Worm (Caenorhabditis elegans): ENCODE measurements around the gene Y48A6B.8.
"Not testable (repeated sequence)": the region's sequence is repeated elsewhere in the genome, so short reads cannot be mapped to it uniquely, and the experiment has no call there.

The Y48A6B.8 gene

ce11 chrIII:11029337-11029736, at the start of gene Y48A6B.8:
Gene Y48A6B.8, minus strand, starts transcription at chrIII:11029437.
- TF ChIP-seq ama-1 (optimal IDR thresholded peaks at IDR 0.05); blmp-1 (tag; optimal IDR thresholded peaks at IDR 0.05; ENCODE audit: insufficient read depth); C34F6.9 (tag; optimal IDR thresholded peaks at IDR 0.05): not testable (repeated sequence)

DNA sequence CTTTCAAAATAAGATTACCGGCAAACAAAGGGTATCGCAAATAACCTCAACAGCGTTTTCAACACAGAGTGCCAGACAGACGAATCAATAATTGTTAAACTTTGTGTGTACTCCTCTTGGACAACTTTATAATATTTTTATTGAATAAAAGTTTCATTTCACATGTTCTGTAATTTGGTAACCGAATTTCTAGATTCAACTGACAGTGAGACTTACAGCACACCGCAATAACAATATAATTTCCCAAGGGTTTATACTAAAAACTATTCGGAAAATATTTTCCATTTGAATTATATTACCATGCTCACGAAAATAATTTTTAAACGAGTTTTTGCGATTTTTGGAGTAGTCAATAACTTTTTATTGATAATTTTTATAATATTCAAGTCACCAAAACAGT, 48.2 kb upstream of the Y48A6B.8 start, which contains the start of gene str-246:
Gene str-246 (plus strand): TSS at position 301 of the 400 bp plus-strand sequence.
- TF ChIP-seq F13H6.1 (tag; optimal IDR thresholded peaks at IDR 0.05) (no peak), crh-2 (tag; optimal IDR thresholded peaks at IDR 0.05) (no peak), gmeb-1 (tag; optimal IDR thresholded peaks at IDR 0.05) (no peak), nhr-21 (tag; optimal IDR thresholded peaks at IDR 0.05) (no peak), R02D3.7 (tag; optimal IDR thresholded peaks at IDR 0.05) (no peak), lin-39 (tag; optimal IDR thresholded peaks at IDR 0.05) (no peak), unc-55 (GFP tag; optimal IDR thresholded peaks at IDR 0.05) (no peak), snpc-4 (tag; optimal IDR thresholded peaks at IDR 0.05) (no peak), unc-39 (tag; optimal IDR thresholded peaks at IDR 0.05) (no peak), peb-1 (tag; optimal IDR thresholded peaks at IDR 0.05) (no peak)

- no peak for TF ChIP-seq ztf-11 (tag; optimal IDR thresholded peaks at IDR 0.05)
- TF ChIP-seq snpc-4 (tag; optimal IDR thresholded peaks at IDR 0.05), result no peak
- TF ChIP-seq Y55F3AM.14 (GFP tag; optimal IDR thresholded peaks at IDR 0.05), result no peak
- TF ChIP-seq aly-2 (tag; optimal IDR thresholded peaks at IDR 0.05), result no peak
- no peak for TF ChIP-seq lin-11 (tag; optimal IDR thresholded peaks at IDR 0.05)
- TF ChIP-seq lin-39 (tag; optimal IDR thresholded peaks at IDR 0.05), result no peak
- TF ChIP-seq nhr-12 (tag; optimal IDR thresholded peaks at IDR 0.05), result no peak
- TF ChIP-seq zag-1 (tag; optimal IDR thresholded peaks at IDR 0.05), result no peak
These were observed 47.5 kb upstream of the Y48A6B.8 start for ce11 chrIII:11076743-11077142.

DNA sequence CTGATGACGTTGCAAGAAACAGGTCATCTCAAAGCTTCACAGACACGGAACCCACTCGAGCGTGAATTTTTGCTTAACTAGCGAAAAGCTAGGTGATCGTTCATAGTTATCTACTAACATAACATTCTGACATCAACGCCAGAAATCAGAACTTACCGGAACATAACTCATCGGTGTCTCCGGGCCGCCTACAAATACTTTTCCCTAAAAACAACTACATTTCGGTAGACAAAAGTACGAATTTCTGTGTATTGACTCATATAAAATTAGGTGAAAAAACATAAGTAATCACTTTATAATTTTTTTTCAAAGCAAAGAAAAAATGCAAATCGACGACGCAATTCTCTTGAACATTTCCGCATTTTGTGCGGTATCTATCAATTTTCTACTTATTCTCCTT, 45.0 kb upstream of the Y48A6B.8 start, which contains the start of gene str-261:
Gene str-261 (plus strand): TSS at position 301 of the 400 bp plus-strand sequence.
- TF ChIP-seq nhr-21 (tag; optimal IDR thresholded peaks at IDR 0.05), result no peak
- no peak for TF ChIP-seq egl-27 (tag; optimal IDR thresholded peaks at IDR 0.05)
- no peak for TF ChIP-seq mab-5 (tag; optimal IDR thresholded peaks at IDR 0.05)
- no peak for TF ChIP-seq lin-11 (tag; optimal IDR thresholded peaks at IDR 0.05)
- TF ChIP-seq F13H6.1 (tag; optimal IDR thresholded peaks at IDR 0.05), result no peak
- no peak for TF ChIP-seq ztf-4 (tag; optimal IDR thresholded peaks at IDR 0.05)
- TF ChIP-seq mdl-1 (tag; optimal IDR thresholded peaks at IDR 0.05), result no peak
- TF ChIP-seq nhr-6 (tag; optimal IDR thresholded peaks at IDR 0.05), result no peak
- no peak for TF ChIP-seq mbf-1 (tag; optimal IDR thresholded peaks at IDR 0.05)
- TF ChIP-seq nhr-11 (tag; optimal IDR thresholded peaks at IDR 0.05), result no peak
- TF ChIP-seq zag-1 (tag; optimal IDR thresholded peaks at IDR 0.05), result no peak
- no peak for TF ChIP-seq skn-1 (tag; optimal IDR thresholded peaks at IDR 0.05)
- TF ChIP-seq nhr-12 (tag; optimal IDR thresholded peaks at IDR 0.05), result no peak
- TF ChIP-seq snpc-4 (tag; optimal IDR thresholded peaks at IDR 0.05), result no peak
- no peak for TF ChIP-seq elt-1 (tag; optimal IDR thresholded peaks at IDR 0.05)
- TF ChIP-seq R02D3.7 (tag; optimal IDR thresholded peaks at IDR 0.05), result no peak
- no peak for TF ChIP-seq nhr-10 (tag; optimal IDR thresholded peaks at IDR 0.05)
- TF ChIP-seq nhr-129 (tag; optimal IDR thresholded peaks at IDR 0.05), result no peak
- no peak for TF ChIP-seq unc-39 (tag; optimal IDR thresholded peaks at IDR 0.05)

DNA sequence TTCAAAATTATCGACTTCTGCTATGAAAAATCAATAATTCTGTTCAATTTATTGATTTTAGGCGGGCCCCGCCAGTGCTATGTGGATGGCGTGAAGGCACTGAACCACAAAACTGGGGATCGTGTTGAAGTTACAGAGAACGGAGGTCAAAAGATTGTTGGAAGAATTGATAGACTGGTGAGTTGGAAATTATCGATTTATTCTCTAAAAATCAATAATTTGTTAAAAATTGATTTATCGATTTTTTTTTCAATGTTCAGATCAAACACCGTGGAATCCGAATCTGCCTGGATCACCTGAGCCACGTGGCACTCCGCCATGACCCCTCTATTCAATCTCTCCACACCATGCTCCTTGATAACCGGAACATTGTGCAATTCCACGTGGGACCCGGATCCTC, 41.0 kb upstream of the Y48A6B.8 start:
- TF ChIP-seq zag-1 (tag; optimal IDR thresholded peaks at IDR 0.05) (no peak), lin-13 (GFP tag; optimal IDR thresholded peaks at IDR 0.05) (no peak), ceh-82 (tag; optimal IDR thresholded peaks at IDR 0.05) (no peak), unc-55 (GFP tag; optimal IDR thresholded peaks at IDR 0.05) (no peak), elt-3 (tag; optimal IDR thresholded peaks at IDR 0.05) (no peak), snpc-4 (tag; optimal IDR thresholded peaks at IDR 0.05) (no peak), fos-1 (tag; optimal IDR thresholded peaks at IDR 0.05) (no peak), ztf-4 (tag; optimal IDR thresholded peaks at IDR 0.05) (no peak), nhr-77 (tag; optimal IDR thresholded peaks at IDR 0.05) (no peak), nhr-129 (tag; optimal IDR thresholded peaks at IDR 0.05) (no peak), egl-27 (tag; optimal IDR thresholded peaks at IDR 0.05) (no peak), ztf-1 (GFP tag; conservative IDR thresholded peaks at IDR 0.05) (no peak), aly-2 (tag; optimal IDR thresholded peaks at IDR 0.05) (no peak), ama-1 (optimal IDR thresholded peaks at IDR 0.05) (no peak), elt-1 (tag; optimal IDR thresholded peaks at IDR 0.05) (no peak), nhr-21 (tag; optimal IDR thresholded peaks at IDR 0.05) (no peak)

All from whole organism, L2 larva.